Worm (Caenorhabditis elegans) whole organism, L4 larva: ENCODE measurements around the gene parg-1.

ENCODE experiments used
- F49E8.2 ChIP-seq: sonication (generic microtip); optimal IDR thresholded peaks from 2 replicates; lab custom pipeline; 2016; ENCODE audit warnings: missing compliant biosample characterization, mild to moderate bottlenecking, missing genetic modification characterization, borderline replicate concordance
- dmd-8 ChIP-seq: fragments of 200-800 bp; sonication (Bioruptor generic); IDR thresholded peaks from 2 replicates; pipeline ENCODE4 v1.3.6; 2022; ENCODE audit warnings: missing genetic modification characterization, missing compliant biosample characterization
- madf-9 ChIP-seq: fragments of 200-800 bp; sonication (Bioruptor generic); conservative IDR thresholded peaks from 2 replicates; pipeline ENCODE4 v1.3.6; 2022; ENCODE audit warnings: missing genetic modification reagents, missing genetic modification characterization, missing compliant biosample characterization
- nhr-76 ChIP-seq: fragments of 150-350 bp; optimal IDR thresholded peaks from 2 replicates; lab custom pipeline; 2014; ENCODE audit warnings: missing biosample characterization, missing genetic modification characterization
- tag-97 ChIP-seq: fragments of 200-800 bp; sonication (Bioruptor generic); IDR thresholded peaks from 2 replicates; pipeline ENCODE4 v1.3.6; 2022; ENCODE audit warnings: missing genetic modification characterization, missing compliant biosample characterization
- unc-130 ChIP-seq: sonication (generic microtip); optimal IDR thresholded peaks from 2 replicates; lab custom pipeline; 2016; ENCODE audit warnings: missing genetic modification reagents, missing genetic modification characterization, missing compliant biosample characterization
- zip-11 ChIP-seq: fragments of 200-800 bp; sonication (Bioruptor generic); IDR thresholded peaks from 2 replicates; pipeline ENCODE4 v1.3.6; 2022; ENCODE audit warnings: missing genetic modification characterization, missing compliant biosample characterization

DNA sequence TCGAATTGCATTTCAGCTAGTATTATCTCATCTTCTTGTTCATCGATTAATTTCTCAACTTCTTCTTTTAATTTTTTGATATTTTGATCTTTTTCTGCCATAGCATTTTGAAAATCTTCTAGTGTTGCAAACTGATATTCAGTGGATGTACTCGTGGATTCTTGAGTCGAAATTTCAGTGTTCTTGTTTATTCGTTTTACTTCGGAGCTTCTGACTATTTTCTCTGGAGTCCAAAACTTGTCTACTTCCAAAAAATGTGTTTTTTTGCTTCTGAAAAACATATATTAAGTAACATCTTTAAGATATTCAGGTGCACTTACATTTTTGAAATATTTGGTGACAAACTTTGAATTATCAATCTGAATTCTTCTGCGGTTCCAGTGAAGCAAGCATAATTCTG is 23.5 kb downstream of the parg-1 start, which contains the start of gene F20C5.5:
- TF ChIP-seq zip-11 (GFP tag; lab: Robert Waterston, UW) (no peak), tag-97 (GFP tag; lab: Robert Waterston, UW) (no peak), unc-130 (GFP tag; lab: Kevin White, UChicago) (no peak), madf-9 (GFP tag; lab: Robert Waterston, UW) (no peak), nhr-76 (tag; lab: Kevin White, UChicago) (no peak), F49E8.2 (tag; lab: Kevin White, UChicago) (no peak), dmd-8 (GFP tag; lab: Robert Waterston, UW) (no peak)
